Fruit fly (Drosophila melanogaster) S2 (cell line): ENCODE results near the gene CG17377.

Experiments used
- CG8478 ChIP-seq: fragments of >200 bp; optimal IDR thresholded peaks from 2 replicates; lab custom pipeline; 2018
- CTCF ChIP-seq, 2 experiments: fragments of >200 bp; optimal IDR thresholded peaks; 2 replicates each; lab custom pipeline; 2018

DNA sequence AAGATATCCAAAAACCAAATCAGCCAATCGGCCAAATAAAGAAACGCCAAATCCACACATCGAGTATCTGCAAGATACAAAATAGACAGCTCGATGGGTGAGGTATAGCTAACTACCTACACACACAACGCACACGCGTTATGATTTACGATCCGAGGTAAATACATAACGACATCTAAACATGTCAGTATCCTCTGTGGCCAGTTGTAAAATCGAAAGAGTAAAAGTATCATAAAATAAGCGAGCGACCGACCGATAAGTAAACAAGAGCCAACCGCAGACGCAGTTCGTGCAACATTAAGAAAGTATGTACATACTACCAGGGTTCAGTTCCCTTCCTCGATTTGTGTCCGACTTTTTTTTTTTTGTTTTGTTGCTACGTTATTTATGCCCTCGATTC lies 23.7 kb upstream of the CG17377 start:
- TF ChIP-seq CG8478 (lab: Kevin White, UChicago) (no peak), CTCF (optimal IDR thresholded peaks at IDR 0.05; lab: Kevin White, UChicago) (no peak)
